Worm (Caenorhabditis elegans): ENCODE results near the gene syx-2.
A peak's percentile ranks its signal among the peaks of the same experiment; 100 is the strongest.

Gene syx-2

ce11 chrX:13977439-13978118 is 17.6 kb downstream of the syx-2 start, which contains the start of gene F48F7.6:
Gene F48F7.6, plus strand, starts transcription at chrX:13977829.
- peak; percentile 89 for TF ChIP-seq ceh-48 (tag; optimal IDR thresholded peaks at IDR 0.05)
- TF ChIP-seq rnt-1 (tag; optimal IDR thresholded peaks at IDR 0.05), result no peak
- TF ChIP-seq nhr-232 (tag; optimal IDR thresholded peaks at IDR 0.05), result no peak
- no peak for TF ChIP-seq T23F11.4 (GFP tag; optimal IDR thresholded peaks at IDR 0.05)
- no peak for TF ChIP-seq hlh-30 (tag; optimal IDR thresholded peaks at IDR 0.05; ENCODE audit: insufficient read depth)
- TF ChIP-seq ref-2 (tag; optimal IDR thresholded peaks at IDR 0.05), result peak; percentile 52
- no peak for TF ChIP-seq hlh-6 (tag; optimal IDR thresholded peaks at IDR 0.05)
- TF ChIP-seq elt-4 (tag; optimal IDR thresholded peaks at IDR 0.05), result no peak
- no peak for TF ChIP-seq K09A11.1 (tag; optimal IDR thresholded peaks at IDR 0.05; ENCODE audit: insufficient read depth)
- TF ChIP-seq syd-9 (tag; optimal IDR thresholded peaks at IDR 0.05), result no peak
- TF ChIP-seq F13H6.1 (tag; optimal IDR thresholded peaks at IDR 0.05), result no peak
- TF ChIP-seq ama-1 (optimal IDR thresholded peaks at IDR 0.05), result no peak
- TF ChIP-seq ttx-3 (tag; optimal IDR thresholded peaks at IDR 0.05), result no peak
- peak; percentile 33 for TF ChIP-seq ceh-2 (tag; optimal IDR thresholded peaks at IDR 0.05)
- no peak for TF ChIP-seq C08G9.2 (tag; optimal IDR thresholded peaks at IDR 0.05)
- TF ChIP-seq unc-3 (GFP tag; conservative IDR thresholded peaks at IDR 0.05), result no peak
- TF ChIP-seq unc-3 (tag; optimal IDR thresholded peaks at IDR 0.05), result no peak
- TF ChIP-seq ceh-19 (GFP tag; optimal IDR thresholded peaks at IDR 0.05), result no peak
- no peak for TF ChIP-seq tbx-7 (tag; optimal IDR thresholded peaks at IDR 0.05)
- no peak for TF ChIP-seq pqm-1 (tag; optimal IDR thresholded peaks at IDR 0.05)
- TF ChIP-seq unc-86 (tag; optimal IDR thresholded peaks at IDR 0.05), result no peak
- TF ChIP-seq Y22D7AL.16 (tag; optimal IDR thresholded peaks at IDR 0.05), result no peak
- TF ChIP-seq hlh-15 (tag; optimal IDR thresholded peaks at IDR 0.05), result no peak
- TF ChIP-seq unc-55 (GFP tag; optimal IDR thresholded peaks at IDR 0.05), result peak; percentile 36
- TF ChIP-seq fax-1 (tag; optimal IDR thresholded peaks at IDR 0.05), result no peak
- TF ChIP-seq hlh-13 (GFP tag; optimal IDR thresholded peaks at IDR 0.05), result no peak
- no peak for TF ChIP-seq ceh-9 (tag; optimal IDR thresholded peaks at IDR 0.05)
- no peak for TF ChIP-seq pha-4 (tag; optimal IDR thresholded peaks at IDR 0.05)
- peak; percentile 14 for TF ChIP-seq sdc-2 (tag; optimal IDR thresholded peaks at IDR 0.05)
- TF ChIP-seq pat-9 (tag; optimal IDR thresholded peaks at IDR 0.05), result no peak
- no peak for TF ChIP-seq mec-3 (tag; optimal IDR thresholded peaks at IDR 0.05; ENCODE audit: borderline replicate concordance)
- no peak for TF ChIP-seq dmd-4 (tag; optimal IDR thresholded peaks at IDR 0.05; ENCODE audit: borderline replicate concordance)
- TF ChIP-seq ceh-14 (tag; optimal IDR thresholded peaks at IDR 0.05), result peak; percentile 20
- peak; percentile 15 for TF ChIP-seq ceh-34 (tag; optimal IDR thresholded peaks at IDR 0.05)
- no peak for TF ChIP-seq C38D4.7 (GFP tag; optimal IDR thresholded peaks at IDR 0.05)
- no peak for TF ChIP-seq fkh-6 (tag; optimal IDR thresholded peaks at IDR 0.05)
- TF ChIP-seq ztf-16 (tag; optimal IDR thresholded peaks at IDR 0.05), result no peak
- no peak for TF ChIP-seq pax-1 (tag; optimal IDR thresholded peaks at IDR 0.05)
- TF ChIP-seq eyg-1 (tag; optimal IDR thresholded peaks at IDR 0.05), result no peak
- no peak for TF ChIP-seq nhr-11 (tag; optimal IDR thresholded peaks at IDR 0.05)
- no peak for TF ChIP-seq pros-1 (tag; optimal IDR thresholded peaks at IDR 0.05)
- TF ChIP-seq nfya-1 (tag; optimal IDR thresholded peaks at IDR 0.05), result peak; percentile 42
- no peak for TF ChIP-seq zip-5 (tag; optimal IDR thresholded peaks at IDR 0.05)
- no peak for TF ChIP-seq sox-2 (GFP tag; IDR thresholded peaks at IDR 0.05)
- peak; percentile 37 for TF ChIP-seq ceh-18 (tag; optimal IDR thresholded peaks at IDR 0.05)
- TF ChIP-seq hlh-8 (tag; optimal IDR thresholded peaks at IDR 0.05), result no peak
- TF ChIP-seq elt-2 (tag; optimal IDR thresholded peaks at IDR 0.05), result no peak
- TF ChIP-seq ceh-30 (tag; optimal IDR thresholded peaks at IDR 0.05), result no peak
- TF ChIP-seq unc-42 (tag; optimal IDR thresholded peaks at IDR 0.05), result peak; percentile 59
- no peak for TF ChIP-seq pha-2 (tag; optimal IDR thresholded peaks at IDR 0.05)
- TF ChIP-seq pag-3 (tag; optimal IDR thresholded peaks at IDR 0.05; ENCODE audit: borderline replicate concordance), result no peak
- TF ChIP-seq sox-4 (tag; optimal IDR thresholded peaks at IDR 0.05), result peak; percentile 20
- TF ChIP-seq ahr-1 (tag; optimal IDR thresholded peaks at IDR 0.05), result no peak

Data from whole organism, late embryonic.